Worm (Caenorhabditis elegans): ENCODE results near the gene C35A5.6.

- TF ChIP-seq unc-62 (GFP tag; optimal IDR thresholded peaks at IDR 0.05 in 1 of 2): no peak
- no peak for TF ChIP-seq unc-62 (tag; optimal IDR thresholded peaks at IDR 0.05)
- TF ChIP-seq vab-7 (GFP tag; IDR thresholded peaks at IDR 0.05): no peak
- TF ChIP-seq nhr-42 (GFP tag; IDR thresholded peaks at IDR 0.05): no peak
- no peak for TF ChIP-seq nhr-237 (tag; optimal IDR thresholded peaks at IDR 0.05)
- no peak for TF ChIP-seq mes-2 (tag; optimal IDR thresholded peaks at IDR 0.05; ENCODE audit: poor library complexity, severe bottlenecking)
- no peak for TF ChIP-seq nhr-77 (tag; optimal IDR thresholded peaks at IDR 0.05)
Measured at ce11 chrV:10501295-10501694, 7.6 kb upstream of the C35A5.6 start, which contains the start of gene C35A5.3.
